Worm (Caenorhabditis elegans): ENCODE measurements around the gene pdhk-2.
A peak's percentile ranks its signal among the peaks of the same experiment; 100 is the strongest.

The pdhk-2 gene

ce11 chrIII:8739126-8739525 lies 2.1 kb downstream of the pdhk-2 start:
- TF ChIP-seq daf-12 (tag; optimal IDR thresholded peaks at IDR 0.05): no peak
- peak; percentile 45 for TF ChIP-seq jun-1 (tag; optimal IDR thresholded peaks at IDR 0.05)
- peak; percentile 4 for TF ChIP-seq snpc-4 (tag; optimal IDR thresholded peaks at IDR 0.05)
- no peak for TF ChIP-seq zag-1 (tag; optimal IDR thresholded peaks at IDR 0.05)
- peak; percentile 50 for TF ChIP-seq nhr-43 (tag; optimal IDR thresholded peaks at IDR 0.05; ENCODE audit: poor library complexity, severe bottlenecking)
- no peak for TF ChIP-seq lin-39 (tag; optimal IDR thresholded peaks at IDR 0.05)
- TF ChIP-seq nhr-25 (tag; optimal IDR thresholded peaks at IDR 0.05): peak; percentile 28
- TF ChIP-seq elt-1 (tag; optimal IDR thresholded peaks at IDR 0.05): peak; percentile 81
- peak; percentile 32 for TF ChIP-seq pha-4 (tag; optimal IDR thresholded peaks at IDR 0.05)
- peak; percentile 3 for TF ChIP-seq nfya-1 (tag; optimal IDR thresholded peaks at IDR 0.05; ENCODE audit: insufficient read depth)
- peak; percentile 77 for TF ChIP-seq nhr-23 (tag; optimal IDR thresholded peaks at IDR 0.05)
- TF ChIP-seq mml-1 (tag; optimal IDR thresholded peaks at IDR 0.05): no peak
- peak; percentile 96 for TF ChIP-seq pqm-1 (tag; optimal IDR thresholded peaks at IDR 0.05)
- TF ChIP-seq unc-39 (tag; optimal IDR thresholded peaks at IDR 0.05): no peak
- TF ChIP-seq nhr-77 (tag; optimal IDR thresholded peaks at IDR 0.05): no peak
- no peak for TF ChIP-seq fos-1 (tag; optimal IDR thresholded peaks at IDR 0.05)
- peak in 1 of 3 experiments; percentile 0 for TF ChIP-seq elt-3 (tag; optimal IDR thresholded peaks at IDR 0.05)
- no peak for TF ChIP-seq lin-15B (tag; optimal IDR thresholded peaks at IDR 0.05)
- TF ChIP-seq mdl-1 (tag; optimal IDR thresholded peaks at IDR 0.05): peak; percentile 81
- peak; percentile 95 for TF ChIP-seq elt-2 (tag; optimal IDR thresholded peaks at IDR 0.05)

- no peak for TF ChIP-seq lsy-12 (tag; optimal IDR thresholded peaks at IDR 0.05)
Measured at ce11 chrIII:8738289-8738688, 2.9 kb downstream of the pdhk-2 start.

ce11 chrIII:8737391-8737790 lies 3.8 kb downstream of the pdhk-2 start:
- TF ChIP-seq fkh-2 (tag; optimal IDR thresholded peaks at IDR 0.05) (no peak), nfya-1 (tag; optimal IDR thresholded peaks at IDR 0.05; ENCODE audit: insufficient read depth) (no peak), ceh-82 (tag; optimal IDR thresholded peaks at IDR 0.05) (no peak), nhr-77 (tag; optimal IDR thresholded peaks at IDR 0.05) (no peak), pqm-1 (tag; optimal IDR thresholded peaks at IDR 0.05) (no peak), nhr-12 (tag; optimal IDR thresholded peaks at IDR 0.05) (no peak), nhr-76 (tag; optimal IDR thresholded peaks at IDR 0.05) (no peak), nhr-11 (tag; optimal IDR thresholded peaks at IDR 0.05) (no peak), sea-2 (GFP tag; optimal IDR thresholded peaks at IDR 0.05) (no peak), pha-4 (tag; optimal IDR thresholded peaks at IDR 0.05) (no peak), egl-27 (tag; optimal IDR thresholded peaks at IDR 0.05) (no peak)

ce11 chrIII:8734327-8734885 lies 6.8 kb downstream of the pdhk-2 start:
- TF ChIP-seq eor-1 (tag; optimal IDR thresholded peaks at IDR 0.05) (no peak), ceh-28 (tag; optimal IDR thresholded peaks at IDR 0.05) (no peak), nfya-1 (tag; optimal IDR thresholded peaks at IDR 0.05; ENCODE audit: insufficient read depth) (peak; percentile 50), pha-4 (tag; optimal IDR thresholded peaks at IDR 0.05) (peak; percentile 8), fkh-10 (GFP tag; optimal IDR thresholded peaks at IDR 0.05) (no peak), jun-1 (tag; optimal IDR thresholded peaks at IDR 0.05) (no peak), nhr-12 (tag; optimal IDR thresholded peaks at IDR 0.05) (no peak), nhr-76 (tag; optimal IDR thresholded peaks at IDR 0.05) (no peak), nhr-43 (tag; optimal IDR thresholded peaks at IDR 0.05; ENCODE audit: poor library complexity, severe bottlenecking) (peak; percentile 79), nhr-67 (tag; optimal IDR thresholded peaks at IDR 0.05) (no peak), elt-3 (tag; optimal IDR thresholded peaks at IDR 0.05) (no peak), unc-39 (tag; optimal IDR thresholded peaks at IDR 0.05) (no peak), ceh-82 (tag; optimal IDR thresholded peaks at IDR 0.05) (no peak), lsy-12 (tag; optimal IDR thresholded peaks at IDR 0.05) (no peak), tbx-2 (tag; optimal IDR thresholded peaks at IDR 0.05) (no peak), daf-12 (tag; optimal IDR thresholded peaks at IDR 0.05) (no peak), ceh-16 (tag; optimal IDR thresholded peaks at IDR 0.05) (no peak), ama-1 (optimal IDR thresholded peaks at IDR 0.05) (no peak), lin-15B (tag; optimal IDR thresholded peaks at IDR 0.05) (no peak), lin-39 (tag; optimal IDR thresholded peaks at IDR 0.05) (no peak), elt-2 (tag; optimal IDR thresholded peaks at IDR 0.05) (peak; percentile 59), hmg-11 (tag; optimal IDR thresholded peaks at IDR 0.05) (peak; percentile 24), elt-1 (tag; optimal IDR thresholded peaks at IDR 0.05) (no peak), nhr-23 (tag; optimal IDR thresholded peaks at IDR 0.05) (peak; percentile 80), zag-1 (tag; optimal IDR thresholded peaks at IDR 0.05) (no peak), ZK546.5 (tag; optimal IDR thresholded peaks at IDR 0.05) (no peak), nhr-25 (tag; optimal IDR thresholded peaks at IDR 0.05) (peak; percentile 82), mml-1 (tag; optimal IDR thresholded peaks at IDR 0.05) (no peak), ztf-11 (tag; optimal IDR thresholded peaks at IDR 0.05) (no peak), nhr-237 (tag; optimal IDR thresholded peaks at IDR 0.05) (no peak), unc-62 (GFP tag; optimal IDR thresholded peaks at IDR 0.05) (peak; percentile 50), nhr-11 (tag; optimal IDR thresholded peaks at IDR 0.05) (no peak), skn-1 (tag; optimal IDR thresholded peaks at IDR 0.05) (no peak), pqm-1 (tag; optimal IDR thresholded peaks at IDR 0.05) (peak; percentile 42), egl-5 (tag; optimal IDR thresholded peaks at IDR 0.05) (no peak), fos-1 (tag; optimal IDR thresholded peaks at IDR 0.05) (no peak), R02D3.7 (tag; optimal IDR thresholded peaks at IDR 0.05) (no peak), sea-2 (GFP tag; optimal IDR thresholded peaks at IDR 0.05) (no peak), egl-27 (tag; optimal IDR thresholded peaks at IDR 0.05) (no peak), snpc-4 (tag; optimal IDR thresholded peaks at IDR 0.05) (no peak), nhr-77 (tag; optimal IDR thresholded peaks at IDR 0.05) (no peak)

Data from whole organism, L3 larva.